Fruit fly (Drosophila melanogaster) whole organism, embryonic: ENCODE results near the gene Cpr67Fb.

ENCODE experiments used
- CG7745 ChIP-seq: fragments of 200-800 bp; sonication (Bioruptor generic); optimal IDR thresholded peaks from 2 replicates; lab custom pipeline; 2018; ENCODE audit warnings: missing biosample characterization, mild to moderate bottlenecking, missing genetic modification characterization, moderate library complexity
- Dfd ChIP-seq, 2 experiments: fragments of >200 bp; optimal IDR thresholded peaks; 2 replicates each; lab custom pipeline; 2017; ENCODE audit warnings: missing biosample characterization in 2 of 2, missing genetic modification characterization in 2 of 2
- Ets65A ChIP-seq: fragments of 200-800 bp; sonication (Bioruptor generic); peaks from one replicate; lab custom pipeline; 2016; ENCODE audit warnings: missing biosample characterization, missing genetic modification characterization
- Oaz ChIP-seq: fragments of 200-800 bp; sonication (Bioruptor generic); IDR thresholded peaks from 2 replicates; pipeline ENCODE4 v1.3.6; 2022; ENCODE audit warnings: missing biosample characterization, missing genetic modification characterization
- Scr ChIP-seq: fragments of 200-800 bp; sonication (Bioruptor generic); IDR thresholded peaks from 2 replicates; pipeline ENCODE4 v1.3.6; 2022; ENCODE audit warnings: missing biosample characterization, missing genetic modification characterization; ENCODE audit not compliant: partially characterized antibody
- chn ChIP-seq: fragments of 200-800 bp; sonication (Bioruptor generic); optimal IDR thresholded peaks from 2 replicates; lab custom pipeline; 2016; ENCODE audit warnings: missing biosample characterization, missing genetic modification characterization
- corto ChIP-seq: fragments of 200-800 bp; sonication (Bioruptor generic); optimal IDR thresholded peaks from 2 replicates; lab custom pipeline; 2016; ENCODE audit warnings: missing biosample characterization, mild to moderate bottlenecking, missing genetic modification characterization, moderate library complexity
- stc ChIP-seq: fragments of 200-800 bp; sonication (Bioruptor generic); IDR thresholded peaks from 2 replicates; pipeline ENCODE4 v1.3.6; 2022; ENCODE audit warnings: missing biosample characterization, missing genetic modification characterization

DNA sequence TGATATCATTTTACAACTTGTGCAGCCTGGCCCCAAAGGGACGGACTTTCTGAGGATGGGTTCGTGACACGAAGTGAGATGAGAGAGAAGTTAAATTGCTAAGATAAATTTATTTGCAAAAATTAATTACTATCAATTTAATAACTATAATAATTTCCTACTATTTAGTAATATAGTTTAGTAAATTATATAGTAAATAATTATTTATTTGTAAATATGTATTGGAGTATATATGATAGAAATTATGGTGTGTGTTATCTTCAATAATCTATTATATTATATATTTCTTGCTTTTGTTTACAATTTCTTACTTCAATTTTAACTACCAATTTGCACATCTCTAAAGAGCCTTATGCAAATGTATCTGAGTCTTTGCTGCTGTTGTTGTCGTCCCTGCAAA is 48.6 kb downstream of the Cpr67Fb start:
- TF ChIP-seq CG7745 (tag; lab: Kevin White, UChicago) (no peak), stc (GFP tag; lab: Robert Waterston, UW) (no peak), corto (GFP tag; lab: Kevin White, UChicago) (no peak), chn (GFP tag; lab: Kevin White, UChicago) (no peak), Ets65A (no peak), Oaz (no peak), Scr (GFP tag; lab: Robert Waterston, UW) (no peak), Dfd (GFP tag; optimal IDR thresholded peaks at IDR 0.05; lab: Kevin White, UChicago) (no peak)
